Worm (Caenorhabditis elegans) whole organism, late embryonic: ENCODE measurements around the gene cab-1.

Experiments used
- C08G9.2 ChIP-seq: sonication (generic microtip); optimal IDR thresholded peaks from 2 replicates; lab custom pipeline; 2016; ENCODE audit warnings: mild to moderate bottlenecking, missing genetic modification characterization, moderate library complexity, missing compliant biosample characterization
- F13H6.1 ChIP-seq: sonication (generic microtip); optimal IDR thresholded peaks from 2 replicates; lab custom pipeline; 2016; ENCODE audit warnings: missing genetic modification characterization, missing compliant biosample characterization
- T23F11.4 ChIP-seq: fragments of 200-800 bp; sonication (Bioruptor generic); optimal IDR thresholded peaks from 2 replicates; lab custom pipeline; 2018; ENCODE audit warnings: mild to moderate bottlenecking, missing genetic modification characterization, missing compliant biosample characterization
- Y22D7AL.16 ChIP-seq: sonication (generic microtip); optimal IDR thresholded peaks from 2 replicates; lab custom pipeline; 2016; ENCODE audit warnings: missing genetic modification characterization, missing compliant biosample characterization
- ahr-1 ChIP-seq: sonication (generic microtip); optimal IDR thresholded peaks from 2 replicates; lab custom pipeline; 2016; ENCODE audit warnings: missing genetic modification characterization, missing compliant biosample characterization
- ama-1 ChIP-seq: fragments of 150-350 bp; optimal IDR thresholded peaks from 2 replicates; lab custom pipeline; 2014
- ceh-14 ChIP-seq: sonication (generic microtip); optimal IDR thresholded peaks from 2 replicates; lab custom pipeline; 2016; ENCODE audit warnings: missing genotype, missing genetic modification characterization, missing compliant biosample characterization
- ceh-18 ChIP-seq: sonication (generic microtip); optimal IDR thresholded peaks from 2 replicates; lab custom pipeline; 2016; ENCODE audit warnings: missing genetic modification characterization, missing compliant biosample characterization
- ceh-19 ChIP-seq: fragments of 200-800 bp; sonication (Bioruptor generic); optimal IDR thresholded peaks from 2 replicates; lab custom pipeline; 2018; ENCODE audit warnings: mild to moderate bottlenecking, missing genetic modification characterization, missing compliant biosample characterization
- ceh-30 ChIP-seq: fragments of 150-350 bp; optimal IDR thresholded peaks from 2 replicates; lab custom pipeline; 2014; ENCODE audit warnings: missing biosample characterization, missing genetic modification characterization
- ceh-31 ChIP-seq: sonication (generic microtip); optimal IDR thresholded peaks from 2 replicates; lab custom pipeline; 2016; ENCODE audit warnings: missing genetic modification characterization, missing compliant biosample characterization
- ceh-34 ChIP-seq: sonication (generic microtip); optimal IDR thresholded peaks from 2 replicates; lab custom pipeline; 2016; ENCODE audit warnings: mild to moderate bottlenecking, missing genetic modification characterization, missing compliant biosample characterization
- ceh-45 ChIP-seq: fragments of 200-800 bp; sonication (Bioruptor generic); IDR thresholded peaks from 2 replicates; pipeline ENCODE4 v1.3.6; 2022; ENCODE audit warnings: missing genetic modification reagents, missing genetic modification characterization, missing compliant biosample characterization
- ceh-48 ChIP-seq: sonication (generic microtip); optimal IDR thresholded peaks from 2 replicates; lab custom pipeline; 2016; ENCODE audit warnings: missing genetic modification characterization, inconsistent platforms, missing compliant biosample characterization
- ceh-6 ChIP-seq: fragments of 200-800 bp; sonication (Bioruptor generic); optimal IDR thresholded peaks from 2 replicates; lab custom pipeline; 2018; ENCODE audit warnings: mild to moderate bottlenecking, missing genetic modification characterization, missing compliant biosample characterization
- dmd-4 ChIP-seq: sonication (generic microtip); optimal IDR thresholded peaks from 2 replicates; lab custom pipeline; 2016; ENCODE audit warnings: borderline replicate concordance, missing genetic modification characterization, missing compliant biosample characterization
- elt-2 ChIP-seq: sonication (generic microtip); optimal IDR thresholded peaks from 2 replicates; lab custom pipeline; 2016; ENCODE audit warnings: missing genetic modification reagents, missing genetic modification characterization, missing compliant biosample characterization
- elt-4 ChIP-seq: sonication (generic microtip); optimal IDR thresholded peaks from 2 replicates; lab custom pipeline; 2016; ENCODE audit warnings: missing genetic modification characterization, missing compliant biosample characterization
- ets-4 ChIP-seq: sonication (generic microtip); optimal IDR thresholded peaks from 2 replicates; lab custom pipeline; 2016; ENCODE audit warnings: missing genetic modification characterization, missing compliant biosample characterization
- fkh-6 ChIP-seq: sonication (generic microtip); optimal IDR thresholded peaks from 2 replicates; lab custom pipeline; 2016; ENCODE audit warnings: missing genetic modification characterization, missing compliant biosample characterization
- gmeb-2 ChIP-seq: sonication (generic microtip); optimal IDR thresholded peaks from 2 replicates; lab custom pipeline; 2016; ENCODE audit warnings: missing genetic modification characterization, inconsistent platforms, missing compliant biosample characterization
- hlh-30 ChIP-seq: sonication (generic microtip); optimal IDR thresholded peaks from 2 replicates; lab custom pipeline; 2017; ENCODE audit warnings: antibody characterized with exemption, missing genetic modification characterization, missing compliant biosample characterization; ENCODE audit not compliant: insufficient read depth
- hlh-6 ChIP-seq: sonication (generic microtip); optimal IDR thresholded peaks from 2 replicates; lab custom pipeline; 2016; ENCODE audit warnings: missing genotype, missing genetic modification characterization, missing compliant biosample characterization
- lim-6 ChIP-seq: sonication (generic microtip); optimal IDR thresholded peaks from 2 replicates; lab custom pipeline; 2016; ENCODE audit warnings: missing genetic modification characterization, missing compliant biosample characterization
- nfya-1 ChIP-seq: sonication (generic microtip); optimal IDR thresholded peaks from 2 replicates; lab custom pipeline; 2017; ENCODE audit warnings: missing genetic modification characterization, mild to moderate bottlenecking, missing compliant biosample characterization, antibody characterized with exemption, moderate library complexity
- nhr-232 ChIP-seq: sonication (generic microtip); optimal IDR thresholded peaks from 2 replicates; lab custom pipeline; 2016; ENCODE audit warnings: missing genetic modification characterization, missing compliant biosample characterization
- pax-1 ChIP-seq: fragments of 150-350 bp; optimal IDR thresholded peaks from 2 replicates; lab custom pipeline; 2014; ENCODE audit warnings: missing biosample characterization, missing genetic modification characterization
- pha-4 ChIP-seq: fragments of 150-350 bp; optimal IDR thresholded peaks from 2 replicates; lab custom pipeline; 2018; ENCODE audit warnings: missing biosample characterization, missing genetic modification reagents, missing genetic modification characterization
- pros-1 ChIP-seq: fragments of 150-350 bp; optimal IDR thresholded peaks from 2 replicates; lab custom pipeline; 2014; ENCODE audit warnings: missing biosample characterization, missing genetic modification reagents, missing genetic modification characterization
- rnt-1 ChIP-seq: sonication (generic microtip); optimal IDR thresholded peaks from 2 replicates; lab custom pipeline; 2016; ENCODE audit warnings: missing genetic modification characterization, missing compliant biosample characterization
- tbx-7 ChIP-seq: sonication (generic microtip); optimal IDR thresholded peaks from 2 replicates; lab custom pipeline; 2016; ENCODE audit warnings: missing genotype, missing genetic modification characterization, missing compliant biosample characterization
- ttx-3 ChIP-seq: sonication (generic microtip); optimal IDR thresholded peaks from 2 replicates; lab custom pipeline; 2016; ENCODE audit warnings: missing genetic modification reagents, missing genetic modification characterization, missing compliant biosample characterization
- unc-42 ChIP-seq: sonication (generic microtip); optimal IDR thresholded peaks from 2 replicates; lab custom pipeline; 2016; ENCODE audit warnings: missing genotype, missing genetic modification characterization, missing compliant biosample characterization
- unc-55 ChIP-seq: sonication (generic microtip); optimal IDR thresholded peaks from 2 replicates; lab custom pipeline; 2017; ENCODE audit warnings: missing biosample characterization, missing genetic modification reagents, missing genetic modification characterization

The cab-1 gene

DNA sequence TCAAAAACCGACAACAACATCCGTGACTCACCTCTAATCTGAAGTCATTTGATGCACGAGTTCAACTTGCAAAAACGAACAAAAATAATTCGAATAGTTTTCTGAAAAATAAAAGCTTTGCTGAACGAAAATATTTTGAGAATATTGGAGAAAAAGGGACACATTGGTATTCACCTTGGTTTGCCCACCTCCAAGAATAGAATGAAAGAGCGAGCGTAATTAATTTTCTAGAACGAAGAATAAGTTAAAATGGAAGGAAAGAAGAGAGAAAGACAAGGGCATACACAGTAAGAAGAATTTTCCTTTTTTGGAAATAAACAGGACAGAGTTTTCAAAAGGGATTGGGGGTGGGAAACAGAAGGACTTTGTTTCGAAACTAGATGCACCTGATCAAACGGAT is at the start of gene cab-1:
cab-1 (minus strand) TSS at position 101 of the 400 bp plus-strand sequence.
- TF ChIP-seq ceh-45 (no peak), ceh-34 (tag; lab: Kevin White, UChicago) (no peak), ceh-31 (tag; lab: Kevin White, UChicago) (no peak), C08G9.2 (no peak), pax-1 (tag; lab: Kevin White, UChicago) (no peak), Y22D7AL.16 (tag; lab: Kevin White, UChicago) (no peak), F13H6.1 (tag; lab: Kevin White, UChicago) (no peak), lim-6 (tag; lab: Kevin White, UChicago) (no peak), gmeb-2 (tag; lab: Kevin White, UChicago) (no peak), unc-55 (GFP tag; lab: Kevin White, UChicago) (no peak), ets-4 (tag; lab: Kevin White, UChicago) (no peak), elt-4 (tag; lab: Kevin White, UChicago) (no peak), ceh-14 (tag; lab: Kevin White, UChicago) (no peak), ceh-48 (tag; lab: Kevin White, UChicago) (no peak)

DNA sequence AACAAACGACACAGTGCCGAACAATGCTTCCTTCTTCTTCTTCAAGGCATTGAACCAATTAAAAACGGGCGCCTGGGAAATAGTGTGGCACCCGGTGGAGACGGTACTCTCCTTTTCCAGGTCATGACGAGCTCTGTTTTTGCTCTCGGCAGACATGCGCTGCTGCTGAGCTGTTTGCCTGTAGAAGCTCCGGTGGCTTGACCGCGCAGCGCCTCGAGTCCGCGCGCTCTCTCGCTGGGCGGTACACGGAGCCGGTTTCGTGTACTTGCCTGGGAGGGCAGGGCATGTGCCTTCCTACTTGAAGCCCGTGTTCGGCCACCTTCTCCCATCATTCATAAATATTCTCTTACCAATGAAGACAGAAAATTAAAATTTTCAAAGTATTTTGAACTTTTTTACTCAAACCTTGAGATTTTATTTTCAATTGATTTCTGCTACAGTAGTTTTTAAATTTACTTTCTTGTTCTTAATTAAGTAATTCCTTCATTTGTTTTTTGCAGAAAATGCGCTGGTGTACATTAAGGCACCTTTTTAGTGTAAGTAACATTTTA is 47.8 kb upstream of the cab-1 start, which contains the start of gene E01G6.1:
E01G6.1 (plus strand) TSS at position 501 of the 551 bp plus-strand sequence.
- TF ChIP-seq ceh-30 (tag; lab: Kevin White, UChicago) (no peak), ceh-18 (tag; lab: Kevin White, UChicago) (no peak), pha-4 (tag; lab: Kevin White, UChicago) (no peak), elt-2 (tag; lab: Kevin White, UChicago) (no peak), ets-4 (tag; lab: Kevin White, UChicago) (no peak), hlh-6 (tag; lab: Kevin White, UChicago) (no peak), dmd-4 (tag; lab: Kevin White, UChicago) (no peak), tbx-7 (tag; lab: Kevin White, UChicago) (no peak), nhr-232 (no peak), hlh-30 (tag; lab: Kevin White, UChicago) (no peak), ahr-1 (tag; lab: Kevin White, UChicago) (no peak), fkh-6 (tag; lab: Kevin White, UChicago) (no peak), ceh-19 (GFP tag; lab: Kevin White, UChicago) (no peak), Y22D7AL.16 (tag; lab: Kevin White, UChicago) (no peak), T23F11.4 (no peak), ama-1 (no peak)
- TF ChIP-seq, all 69 proteins: peak for 0

DNA sequence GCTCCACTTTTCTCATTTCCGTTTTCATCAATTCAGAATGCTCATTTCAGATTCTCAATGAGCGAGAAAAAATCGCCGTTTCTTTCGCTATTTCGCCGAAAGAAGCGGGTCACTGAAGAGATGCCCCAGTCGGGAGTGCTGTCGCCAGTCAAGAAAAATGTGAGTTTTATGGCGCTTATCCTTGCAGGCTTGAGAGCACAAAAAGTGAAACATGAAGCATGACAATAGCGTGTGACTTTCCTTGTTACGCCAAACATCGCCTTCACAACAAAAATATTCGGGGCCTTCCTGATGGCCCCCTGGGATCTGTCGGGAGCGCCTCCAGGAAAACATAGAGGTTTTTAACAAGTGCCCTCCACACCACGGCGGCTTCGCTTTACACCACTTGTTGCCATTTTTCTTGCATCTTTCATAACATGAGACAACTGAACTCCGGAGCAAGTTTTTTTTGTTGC is 43.9 kb upstream of the cab-1 start, which contains the start of gene E01G6.2:
E01G6.2 (plus strand) TSS at position 51 of the 455 bp plus-strand sequence.
- no peak for TF ChIP-seq pros-1 (tag; lab: Kevin White, UChicago)
- no peak for TF ChIP-seq nfya-1
- TF ChIP-seq ceh-6, result no peak
- TF ChIP-seq ttx-3 (tag; lab: Kevin White, UChicago), result no peak
- TF ChIP-seq, all 69 proteins: peak for 0

DNA sequence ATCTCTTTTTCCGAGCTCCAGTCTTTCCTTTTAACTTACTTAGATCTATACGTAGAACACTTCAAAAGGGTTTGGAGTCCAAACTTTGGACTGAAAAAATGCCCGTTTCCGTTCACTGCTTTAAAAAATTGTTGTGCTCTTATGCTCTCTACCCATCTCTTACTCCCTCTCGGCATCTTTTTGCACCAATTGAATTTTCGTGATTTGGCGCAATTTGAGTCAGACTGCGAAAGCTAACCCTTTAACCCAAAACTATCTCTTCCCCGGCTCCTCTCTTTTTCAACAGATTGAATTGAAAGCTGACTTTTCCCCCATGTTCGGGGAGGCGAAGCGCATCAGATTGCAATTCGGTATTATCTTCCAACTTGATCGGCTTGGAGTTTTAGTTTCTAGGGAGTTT is 39.5 kb upstream of the cab-1 start:
- TF ChIP-seq unc-42 (tag; lab: Kevin White, UChicago) (peak; percentile 45), pros-1 (tag; lab: Kevin White, UChicago) (no peak)

DNA sequence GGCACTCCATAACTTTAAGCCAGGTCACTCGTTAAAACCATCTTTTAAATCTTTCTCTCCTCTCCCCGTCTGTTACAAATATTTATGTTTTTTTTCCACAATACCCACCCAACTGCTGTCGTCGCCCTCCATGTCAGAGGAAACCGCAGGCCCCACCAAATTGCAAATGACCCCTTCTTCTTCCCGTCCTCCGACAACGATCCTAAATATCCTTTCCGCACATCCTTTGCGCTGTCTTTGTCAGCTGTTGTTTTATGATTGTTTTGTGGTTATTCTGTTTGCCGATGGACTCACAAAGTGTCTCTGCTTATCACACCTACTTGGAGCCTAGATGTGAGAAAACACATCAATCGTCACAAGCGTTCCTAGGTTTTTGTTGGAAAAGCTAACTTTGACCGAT is 35.4 kb upstream of the cab-1 start:
- TF ChIP-seq rnt-1 (peak; percentile 40), pax-1 (tag; lab: Kevin White, UChicago) (no peak)
